Worm (Caenorhabditis elegans): Measurements from ENCODE around the gene tomm-7.

Gene tomm-7

ce11 chrIII:7891573-7892306 lies 32.3 kb downstream of the tomm-7 start, which contains the start of the genes ZK688.5 and fahd-1 (continued):
- TF ChIP-seq tbx-2 (tag; optimal IDR thresholded peaks at IDR 0.05): peak; percentile 62

DNA sequence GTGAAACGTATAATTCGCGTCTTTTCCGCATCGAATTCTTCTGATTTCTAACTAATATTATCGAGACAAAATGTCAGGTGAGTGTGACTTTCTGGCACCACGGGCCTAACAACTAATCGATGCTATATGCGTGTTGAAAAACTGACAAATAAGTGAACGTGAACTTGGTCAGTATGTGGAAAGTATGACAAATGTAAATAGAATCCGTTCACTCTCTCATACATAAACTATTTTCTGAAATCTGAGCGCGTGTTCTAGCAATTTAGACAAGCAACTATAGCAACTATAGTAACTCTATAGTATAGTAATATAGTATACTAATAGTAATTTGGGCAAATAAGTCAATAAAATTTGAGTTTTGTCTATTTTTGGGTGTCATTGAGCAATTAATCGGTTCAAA lies 32.9 kb downstream of the tomm-7 start:
- TF ChIP-seq C04F5.9 (tag; optimal IDR thresholded peaks at IDR 0.05): no peak
- no peak for TF ChIP-seq snpc-4 (tag; optimal IDR thresholded peaks at IDR 0.05)

DNA sequence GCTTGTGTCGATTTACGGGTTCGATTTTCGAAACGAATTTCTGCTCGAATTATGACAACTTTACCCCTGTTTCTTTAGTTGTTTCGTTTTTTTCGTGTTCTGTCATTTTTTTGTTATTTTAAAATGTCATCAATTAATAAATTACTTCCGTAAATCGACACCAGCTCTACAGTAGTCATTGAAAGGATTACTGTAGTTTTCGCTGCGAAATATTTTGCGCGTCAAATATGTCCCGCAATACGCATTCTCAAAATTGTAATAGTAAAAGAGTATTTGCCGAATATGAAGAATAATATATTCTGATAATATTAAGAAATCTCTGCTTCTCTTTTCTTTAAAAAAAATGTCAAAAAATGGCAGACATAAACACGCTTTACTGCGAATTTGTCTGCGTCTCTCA lies 33.8 kb downstream of the tomm-7 start:
- TF ChIP-seq ceh-88 (GFP tag; IDR thresholded peaks at IDR 0.05) (no peak), fkh-8 (tag; optimal IDR thresholded peaks at IDR 0.05) (peak; percentile 27), mab-9 (GFP tag; IDR thresholded peaks at IDR 0.05) (no peak), efl-1 (optimal IDR thresholded peaks at IDR 0.05) (no peak), efl-1 (GFP tag; optimal IDR thresholded peaks at IDR 0.05 in 1 of 2) (peak in 1 of 2 experiments; percentile 54), tbx-2 (tag; optimal IDR thresholded peaks at IDR 0.05) (no peak), unc-62 (GFP tag; optimal IDR thresholded peaks at IDR 0.05) (no peak)

DNA sequence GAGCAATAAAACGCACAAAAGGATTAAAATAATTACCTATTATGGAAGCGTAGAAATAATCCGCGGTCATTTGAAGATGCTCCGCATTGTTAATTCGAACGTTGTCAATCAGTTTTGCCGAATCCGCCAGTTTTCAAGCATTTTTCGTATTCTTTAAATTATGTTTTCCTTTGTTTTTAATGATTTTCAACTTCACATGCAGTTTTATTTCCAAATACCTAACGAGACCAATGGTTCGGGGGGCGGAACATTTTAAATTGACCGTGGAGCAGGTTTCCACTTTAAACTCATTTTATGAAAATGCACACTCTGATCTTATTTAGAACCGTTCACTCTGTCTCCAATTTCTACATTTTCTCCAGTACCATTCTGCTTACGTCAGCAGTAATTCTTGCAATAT lies 35.3 kb downstream of the tomm-7 start, which contains the start of gene ZK688.4:
ZK688.4 (plus strand) TSS at position 301 of the 400 bp plus-strand sequence.
- TF ChIP-seq unc-62 (GFP tag; optimal IDR thresholded peaks at IDR 0.05) (no peak), jun-1 (tag; optimal IDR thresholded peaks at IDR 0.05) (no peak), rnt-1 (tag; optimal IDR thresholded peaks at IDR 0.05) (no peak), xbp-1 (tag; optimal IDR thresholded peaks at IDR 0.05) (no peak), unc-30 (tag; optimal IDR thresholded peaks at IDR 0.05) (no peak), zip-4 (GFP tag; optimal IDR thresholded peaks at IDR 0.05) (no peak), unc-86 (tag; optimal IDR thresholded peaks at IDR 0.05) (no peak), vab-15 (tag; optimal IDR thresholded peaks at IDR 0.05) (no peak), swsn-7 (tag; optimal IDR thresholded peaks at IDR 0.05) (no peak)

- TF ChIP-seq egl-13 (tag; optimal IDR thresholded peaks at IDR 0.05) (no peak), efl-3 (GFP tag; optimal IDR thresholded peaks at IDR 0.05) (no peak), sup-37 (GFP tag; optimal IDR thresholded peaks at IDR 0.05) (no peak)
Measured at ce11 chrIII:7896925-7897324, 37.5 kb downstream of the tomm-7 start, which contains the start of gene ZK688.10. Gene ZK688.10 (minus strand): TSS chrIII:7897025.

DNA sequence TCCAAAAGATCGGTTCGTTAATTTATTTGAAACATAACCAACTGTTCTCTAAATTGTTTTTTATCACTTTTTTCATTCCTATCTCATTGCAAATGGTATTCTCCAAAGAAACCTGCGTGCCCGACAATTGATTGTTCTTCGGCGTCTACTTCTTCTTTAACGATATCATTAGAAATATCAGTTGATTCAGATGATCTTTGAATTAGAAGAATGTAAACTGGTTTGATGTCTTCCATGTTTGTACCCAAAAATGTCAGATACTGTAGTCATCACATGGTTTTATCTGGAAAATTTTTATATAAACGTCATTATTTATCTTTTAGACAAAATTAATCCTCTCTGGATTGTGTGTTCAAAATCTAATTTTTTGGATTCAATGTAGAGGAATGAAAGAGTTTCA lies 38.3 kb downstream of the tomm-7 start:
- no peak for TF ChIP-seq egl-27 (tag; optimal IDR thresholded peaks at IDR 0.05)
- TF ChIP-seq ztf-11 (tag; optimal IDR thresholded peaks at IDR 0.05): no peak
- TF ChIP-seq rnt-1 (tag; optimal IDR thresholded peaks at IDR 0.05): no peak
- TF ChIP-seq unc-98 (GFP tag; IDR thresholded peaks at IDR 0.05): no peak
- TF ChIP-seq nhr-19 (GFP tag; conservative IDR thresholded peaks at IDR 0.05): peak; percentile 80
- no peak for TF ChIP-seq nhr-76 (tag; optimal IDR thresholded peaks at IDR 0.05)
- peak; percentile 81 for TF ChIP-seq nhr-20 (tag; optimal IDR thresholded peaks at IDR 0.05)
- no peak for TF ChIP-seq unc-62 (GFP tag; optimal IDR thresholded peaks at IDR 0.05)
- TF ChIP-seq lir-3 (tag; optimal IDR thresholded peaks at IDR 0.05; ENCODE audit: poor library complexity): no peak
- TF ChIP-seq C34B4.2 (tag; optimal IDR thresholded peaks at IDR 0.05): no peak
- TF ChIP-seq nhr-77 (tag; optimal IDR thresholded peaks at IDR 0.05): no peak
- TF ChIP-seq ceh-8 (GFP tag; optimal IDR thresholded peaks at IDR 0.05): no peak
- TF ChIP-seq ets-5 (GFP tag; IDR thresholded peaks at IDR 0.05): no peak
- TF ChIP-seq hlh-4 (tag; optimal IDR thresholded peaks at IDR 0.05): no peak
- TF ChIP-seq xbp-1 (tag; optimal IDR thresholded peaks at IDR 0.05): no peak
- TF ChIP-seq Y116A8C.19 (tag; optimal IDR thresholded peaks at IDR 0.05; ENCODE audit: borderline replicate concordance): no peak
- TF ChIP-seq skn-1 (tag; optimal IDR thresholded peaks at IDR 0.05): no peak
- TF ChIP-seq nhr-237 (tag; optimal IDR thresholded peaks at IDR 0.05): peak; percentile 1
- TF ChIP-seq grh-1 (GFP tag; IDR thresholded peaks at IDR 0.05): peak; percentile 83
- TF ChIP-seq C16A3.4 (tag; optimal IDR thresholded peaks at IDR 0.05): peak; percentile 22
- TF ChIP-seq lin-15B (tag; optimal IDR thresholded peaks at IDR 0.05): no peak
- no peak for TF ChIP-seq ceh-82 (tag; optimal IDR thresholded peaks at IDR 0.05)
- no peak for TF ChIP-seq pag-3 (tag; optimal IDR thresholded peaks at IDR 0.05; ENCODE audit: borderline replicate concordance, insufficient read depth)
- no peak for TF ChIP-seq hpl-2 (GFP tag; optimal IDR thresholded peaks at IDR 0.05)
- TF ChIP-seq nhr-47 (tag; optimal IDR thresholded peaks at IDR 0.05): peak; percentile 36
